Fruit fly (Drosophila melanogaster) whole organism, pupa: Measurements from ENCODE around the gene Dph5.

ENCODE experiments used
- CG10348 ChIP-seq: fragments of 200-800 bp; sonication (Bioruptor generic); IDR thresholded peaks from 2 replicates; pipeline ENCODE4 v1.3.6; 2022; ENCODE audit warnings: missing biosample characterization, missing genetic modification characterization
- CG12605 ChIP-seq: fragments of 200-800 bp; sonication (Bioruptor generic); IDR thresholded peaks from 2 replicates; pipeline ENCODE4 v1.3.6; 2022; ENCODE audit warnings: missing biosample characterization, missing genetic modification characterization
- CG13204 ChIP-seq: fragments of 200-800 bp; sonication (Bioruptor generic); optimal IDR thresholded peaks from 2 replicates; lab custom pipeline; 2018; ENCODE audit warnings: missing biosample characterization, mild to moderate bottlenecking, missing genetic modification characterization, moderate library complexity
- CG14655 ChIP-seq: fragments of 200-800 bp; sonication (Bioruptor generic); optimal IDR thresholded peaks from 3 replicates; lab custom pipeline; 2017; ENCODE audit warnings: mild to moderate bottlenecking, missing biosample characterization, missing genetic modification reagents, missing genetic modification characterization
- CG15710 ChIP-seq: fragments of 200-800 bp; sonication (Bioruptor generic); optimal IDR thresholded peaks from 2 replicates; lab custom pipeline; 2018; ENCODE audit warnings: missing biosample characterization, mild to moderate bottlenecking, missing genetic modification characterization, moderate library complexity
- CG17806 ChIP-seq: fragments of 200-800 bp; sonication (Bioruptor generic); optimal IDR thresholded peaks from 2 replicates; lab custom pipeline; 2018; ENCODE audit warnings: missing biosample characterization, mild to moderate bottlenecking, missing genetic modification characterization, moderate library complexity
- CG32121 ChIP-seq: fragments of 200-800 bp; sonication (Bioruptor generic); IDR thresholded peaks from 2 replicates; pipeline ENCODE4 v1.3.6; 2022; ENCODE audit warnings: missing biosample characterization, missing genetic modification characterization
- CG34367 ChIP-seq: fragments of 200-800 bp; sonication (Bioruptor generic); optimal IDR thresholded peaks from 2 replicates; lab custom pipeline; 2018; ENCODE audit warnings: missing biosample characterization, mild to moderate bottlenecking, missing genetic modification characterization
- CG4496 ChIP-seq: fragments of 200-800 bp; sonication (Bioruptor generic); IDR thresholded peaks from 3 replicates; pipeline ENCODE4 v1.3.6; 2022; ENCODE audit warnings: missing biosample characterization, missing genetic modification characterization
- CG8159 ChIP-seq: fragments of 200-800 bp; sonication (Bioruptor generic); optimal IDR thresholded peaks from 3 replicates; lab custom pipeline; 2018; ENCODE audit warnings: missing biosample characterization, mild to moderate bottlenecking, missing genetic modification characterization, moderate library complexity
- CG8301 ChIP-seq: fragments of 200-800 bp; sonication (Bioruptor generic); optimal IDR thresholded peaks from 2 replicates; lab custom pipeline; 2018; ENCODE audit warnings: missing biosample characterization, mild to moderate bottlenecking, missing genetic modification characterization
- CG9948 ChIP-seq: fragments of 200-800 bp; sonication (Bioruptor generic); optimal IDR thresholded peaks from 2 replicates; lab custom pipeline; 2018; ENCODE audit warnings: missing biosample characterization, mild to moderate bottlenecking, missing genetic modification characterization, moderate library complexity
- D1 ChIP-seq: fragments of 200-800 bp; sonication (Bioruptor generic); optimal IDR thresholded peaks from 2 replicates; lab custom pipeline; 2018; ENCODE audit warnings: missing biosample characterization, mild to moderate bottlenecking, missing genetic modification characterization, moderate library complexity
- EcR ChIP-seq: fragments of 200-800 bp; sonication (Bioruptor generic); optimal IDR thresholded peaks from 3 replicates; lab custom pipeline; 2019; ENCODE audit warnings: missing biosample characterization, missing genetic modification characterization, mild to moderate bottlenecking, moderate library complexity, missing genetic modification reagents
- Ets98B ChIP-seq: fragments of 200-800 bp; sonication (Bioruptor generic); IDR thresholded peaks from 2 replicates; pipeline ENCODE4 v1.3.6; 2022; ENCODE audit warnings: missing biosample characterization, missing genetic modification characterization
- Pif1A ChIP-seq: fragments of 200-800 bp; sonication (Bioruptor generic); optimal IDR thresholded peaks from 3 replicates; lab custom pipeline; 2016; ENCODE audit warnings: missing biosample characterization, missing genetic modification characterization
- Pif1B ChIP-seq: fragments of 200-800 bp; sonication (Bioruptor generic); optimal IDR thresholded peaks from 3 replicates; lab custom pipeline; 2016; ENCODE audit warnings: missing biosample characterization, missing genetic modification characterization
- Snoo ChIP-seq: fragments of 200-800 bp; sonication (Bioruptor generic); optimal IDR thresholded peaks from 3 replicates; lab custom pipeline; 2017; ENCODE audit warnings: missing biosample characterization, mild to moderate bottlenecking, missing genetic modification characterization, inconsistent platforms
- fd96Ca ChIP-seq: fragments of 200-800 bp; sonication (Bioruptor generic); IDR thresholded peaks from 3 replicates; pipeline ENCODE4 v1.3.6; 2022; ENCODE audit warnings: missing biosample characterization, missing genetic modification characterization
- gl ChIP-seq: fragments of 200-800 bp; sonication (Bioruptor generic); optimal IDR thresholded peaks from 2 replicates; lab custom pipeline; 2018; ENCODE audit warnings: missing biosample characterization, mild to moderate bottlenecking, missing genetic modification characterization
- rn ChIP-seq: fragments of 200-800 bp; sonication (Bioruptor generic); IDR thresholded peaks from 2 replicates; pipeline ENCODE4 v1.3.6; 2022; ENCODE audit warnings: missing biosample characterization, missing genetic modification characterization

Gene Dph5

dm6 chr3R:22589311-22589710, 6.3 kb upstream of the Dph5 start:
- peak; percentile 16 for TF ChIP-seq CG34367 (tag; lab: Kevin White, UChicago)
- TF ChIP-seq CG4496: peak; percentile 56; the same call in 1 of the 3 replicates
- 0 out of 2 replicates have a peak, but pooled peaks have one; percentile 43 for TF ChIP-seq CG12605 (GFP tag; lab: Robert Waterston, UW)
- peak; percentile 29; the same call in 1 of the 2 replicates for TF ChIP-seq Ets98B (GFP tag; lab: Robert Waterston, UW)
- peak; percentile 23 for TF ChIP-seq CG17806 (tag; lab: Kevin White, UChicago)
- TF ChIP-seq Pif1A (GFP tag; lab: Kevin White, UChicago): no peak
- no peak for TF ChIP-seq rn (GFP tag; lab: Robert Waterston, UW)
- TF ChIP-seq Pif1B (GFP tag; lab: Kevin White, UChicago): no peak
- TF ChIP-seq CG10348: no peak
- peak; percentile 50; the same call in 2 of the 3 replicates for TF ChIP-seq fd96Ca
- peak; percentile 56 for TF ChIP-seq CG8159 (tag; lab: Kevin White, UChicago)
- peak; percentile 30 for TF ChIP-seq EcR
- TF ChIP-seq D1 (tag; lab: Kevin White, UChicago): no peak
- TF ChIP-seq gl (tag; lab: Kevin White, UChicago): peak; percentile 75
- TF ChIP-seq CG15710 (tag; lab: Kevin White, UChicago): peak; percentile 14
- no peak for TF ChIP-seq Snoo
- TF ChIP-seq CG9948 (tag; lab: Kevin White, UChicago): peak; percentile 9
- peak; percentile 51 for TF ChIP-seq CG8301
- TF ChIP-seq CG13204 (GFP tag; lab: Kevin White, UChicago): peak; percentile 34
- TF ChIP-seq CG14655 (GFP tag; lab: Kevin White, UChicago): no peak
- no peak; the same call in 1 of the 2 replicates for TF ChIP-seq CG32121

DNA sequence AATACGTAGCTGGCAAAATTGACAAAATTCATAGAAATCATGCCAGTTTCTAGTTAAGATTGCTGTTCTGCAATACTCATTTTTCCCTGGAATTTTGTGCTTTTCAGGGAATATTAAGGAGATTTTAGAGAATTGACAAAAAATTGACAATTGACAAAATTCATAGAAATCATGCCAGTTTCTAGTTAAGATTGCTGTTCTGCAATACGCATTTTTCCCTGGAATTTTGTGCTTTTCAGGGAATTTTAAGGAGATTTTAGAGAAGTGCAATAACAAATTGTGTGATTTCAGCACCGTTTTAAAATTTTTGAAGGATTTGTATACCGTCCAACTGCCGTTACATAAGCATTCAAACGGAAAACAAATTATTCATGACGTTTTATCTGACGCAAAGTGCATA, 5.7 kb upstream of the Dph5 start:
- no peak for TF ChIP-seq rn (GFP tag; lab: Robert Waterston, UW)

DNA sequence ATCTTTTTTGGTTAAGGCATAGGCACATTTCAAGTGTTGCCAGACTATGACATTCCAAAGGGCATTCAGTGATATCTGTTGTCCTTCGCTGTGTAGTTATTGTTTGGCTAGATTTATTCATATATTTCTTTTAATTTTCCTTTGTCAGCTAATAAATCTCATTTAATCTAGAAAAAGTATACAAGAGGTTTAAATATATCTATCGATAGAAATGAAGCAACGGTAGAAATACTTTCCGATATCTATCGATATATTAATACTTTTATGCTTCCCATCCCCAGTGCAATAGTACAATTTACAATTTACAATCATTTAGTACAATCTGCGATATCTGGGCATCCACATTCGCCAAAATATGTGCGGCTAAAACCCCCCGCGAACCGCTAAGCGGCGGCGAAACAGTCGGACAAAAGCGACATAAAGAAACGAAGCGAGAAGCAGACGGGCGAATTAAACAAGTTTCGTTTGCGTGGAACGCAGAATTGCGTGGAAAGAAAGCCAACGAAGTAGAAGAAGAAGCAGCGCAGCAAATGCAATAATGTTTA, 4.5 kb upstream of the Dph5 start, which contains the start of gene Efa6:
Gene Efa6, plus strand, starts transcription at position 337 of the 545 bp plus-strand sequence.
- TF ChIP-seq CG17806 (tag; lab: Kevin White, UChicago): peak; percentile 17
- 0 out of 2 replicates have a peak, but pooled peaks have one; percentile 9 for TF ChIP-seq CG12605 (GFP tag; lab: Robert Waterston, UW)
- no peak for TF ChIP-seq CG8301
- TF ChIP-seq CG4496: peak; percentile 5; the same call in 1 of the 3 replicates
- peak; percentile 47 for TF ChIP-seq Pif1B (GFP tag; lab: Kevin White, UChicago)
- no peak for TF ChIP-seq CG14655 (GFP tag; lab: Kevin White, UChicago)
- peak; percentile 48; the same call in 1 of the 2 replicates for TF ChIP-seq CG32121
- TF ChIP-seq CG15710 (tag; lab: Kevin White, UChicago): peak; percentile 3
- no peak for TF ChIP-seq fd96Ca
- no peak for TF ChIP-seq CG34367 (tag; lab: Kevin White, UChicago)
- TF ChIP-seq CG8159 (tag; lab: Kevin White, UChicago): no peak
- no peak for TF ChIP-seq CG9948 (tag; lab: Kevin White, UChicago)
- no peak for TF ChIP-seq D1 (tag; lab: Kevin White, UChicago)
- no peak for TF ChIP-seq CG13204 (GFP tag; lab: Kevin White, UChicago)
- TF ChIP-seq EcR: peak; percentile 43
- no peak for TF ChIP-seq CG10348
- no peak for TF ChIP-seq gl (tag; lab: Kevin White, UChicago)
- TF ChIP-seq Snoo: no peak
- TF ChIP-seq Ets98B (GFP tag; lab: Robert Waterston, UW): peak; percentile 21; the same call in 1 of the 2 replicates
- TF ChIP-seq rn (GFP tag; lab: Robert Waterston, UW): no peak
- no peak for TF ChIP-seq Pif1A (GFP tag; lab: Kevin White, UChicago)

DNA sequence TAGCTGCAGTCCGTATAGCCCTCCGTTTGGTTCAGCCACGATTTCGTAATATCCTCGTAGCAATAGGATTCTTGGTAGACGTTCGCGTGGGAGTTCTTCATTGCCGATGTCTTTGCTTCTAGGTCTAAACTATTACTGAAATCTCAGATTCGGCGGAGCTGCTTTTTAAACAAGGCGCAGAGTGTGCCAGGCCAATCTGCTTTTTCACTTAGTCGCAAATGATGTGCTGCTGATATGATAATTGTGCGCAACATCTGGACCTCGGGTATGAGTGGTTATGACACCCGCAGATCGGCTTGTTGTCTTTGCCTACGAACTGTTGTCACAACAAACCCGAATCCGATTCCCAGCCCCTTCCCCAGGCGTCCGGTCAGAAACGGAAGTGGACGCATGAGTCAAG, 3.5 kb upstream of the Dph5 start, which contains the start of gene btn:
Gene btn, minus strand, starts transcription at position 101 of the 400 bp plus-strand sequence.
- no peak for TF ChIP-seq EcR
- no peak for TF ChIP-seq CG17806 (tag; lab: Kevin White, UChicago)
- no peak for TF ChIP-seq CG9948 (tag; lab: Kevin White, UChicago)
- TF ChIP-seq Snoo: no peak
- TF ChIP-seq CG8301: no peak
- TF ChIP-seq CG14655 (GFP tag; lab: Kevin White, UChicago): no peak
- TF ChIP-seq CG12605 (GFP tag; lab: Robert Waterston, UW): no peak
- no peak for TF ChIP-seq Pif1A (GFP tag; lab: Kevin White, UChicago)
- TF ChIP-seq CG34367 (tag; lab: Kevin White, UChicago): no peak

DNA sequence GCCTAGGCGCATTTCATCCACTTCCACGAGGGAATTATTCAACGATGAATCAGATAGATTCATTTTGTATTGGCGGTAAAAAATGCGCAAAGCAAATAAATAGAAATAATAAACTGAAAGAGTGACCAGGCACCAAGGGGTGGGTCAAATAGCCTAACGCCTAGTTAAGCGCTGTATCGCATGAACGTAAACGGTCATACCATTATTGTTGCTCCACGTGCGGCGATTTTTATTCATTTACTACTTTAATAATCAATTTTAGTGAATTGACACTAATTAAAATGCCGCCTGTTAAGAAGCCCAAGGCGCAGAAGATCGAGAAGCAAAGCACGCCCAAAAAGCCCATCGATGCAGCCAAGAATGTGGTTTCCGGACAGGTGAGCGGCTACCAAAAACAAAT, 1.6 kb upstream of the Dph5 start, which contains the start of the genes CG33107 and CG6937:
Gene CG33107, minus strand, starts transcription at position 137 of the 400 bp plus-strand sequence.
Gene CG6937, plus strand, starts transcription at position 192 of the 400 bp plus-strand sequence.
- TF ChIP-seq CG15710 (tag; lab: Kevin White, UChicago) (no peak), rn (GFP tag; lab: Robert Waterston, UW) (no peak)

dm6 chr3R:22580546-22580945, 2.5 kb downstream of the Dph5 start, which contains the start of gene CSN6:
TSS of gene CSN6 (plus strand) at chr3R:22580773.
- TF ChIP-seq Pif1A (GFP tag; lab: Kevin White, UChicago): no peak
- no peak for TF ChIP-seq Ets98B (GFP tag; lab: Robert Waterston, UW)
- TF ChIP-seq CG14655 (GFP tag; lab: Kevin White, UChicago): no peak
- no peak for TF ChIP-seq CG4496
- TF ChIP-seq CG8301: no peak
- TF ChIP-seq CG34367 (tag; lab: Kevin White, UChicago): no peak
- TF ChIP-seq Snoo: no peak
- TF ChIP-seq CG17806 (tag; lab: Kevin White, UChicago): no peak
- no peak for TF ChIP-seq EcR
- TF ChIP-seq rn (GFP tag; lab: Robert Waterston, UW): no peak
- TF ChIP-seq CG9948 (tag; lab: Kevin White, UChicago): no peak
- TF ChIP-seq CG32121: no peak
- TF ChIP-seq CG15710 (tag; lab: Kevin White, UChicago): no peak
- no peak for TF ChIP-seq gl (tag; lab: Kevin White, UChicago)
- TF ChIP-seq, all 21 proteins: peak for 0
